Fruit fly (Drosophila melanogaster): ENCODE measurements around the gene kirre.

The kirre gene

dm6 chrX:2790055-2790617, 50.0 kb downstream of the kirre start, which contains the start of gene CG32795 (continued):
- peak; percentile 77 for TF ChIP-seq Sox14 (GFP tag; optimal IDR thresholded peaks at IDR 0.05)
- TF ChIP-seq eg (GFP tag; IDR thresholded peaks at IDR 0.05), result peak; percentile 11; the same call in 1 of the 3 replicates
- peak; percentile 17 for TF ChIP-seq CG10631 (GFP tag; optimal IDR thresholded peaks at IDR 0.05)
- TF ChIP-seq CG6854 (GFP tag; optimal IDR thresholded peaks at IDR 0.05), result no peak

- TF ChIP-seq Hr39 (GFP tag; optimal IDR thresholded peaks at IDR 0.05) (no peak), CG6163 (GFP tag; IDR thresholded peaks at IDR 0.05) (0 out of 3 replicates have a peak, but pooled peaks have one; percentile 6)
Measured at dm6 chrX:2791898-2792297, 51.7 kb downstream of the kirre start.

- no peak for TF ChIP-seq CG11902 (GFP tag; optimal IDR thresholded peaks at IDR 0.05)
- TF ChIP-seq CG6163 (GFP tag; IDR thresholded peaks at IDR 0.05), result no peak
- no peak for TF ChIP-seq fkh (GFP tag; optimal IDR thresholded peaks at IDR 0.05)
- no peak for TF ChIP-seq CG3032 (tag; optimal IDR thresholded peaks at IDR 0.05)
- no peak for TF ChIP-seq CG4318 (GFP tag; optimal IDR thresholded peaks at IDR 0.05)
- TF ChIP-seq CG8119 (GFP tag; IDR thresholded peaks at IDR 0.05), result no peak
Measured at dm6 chrX:2794876-2795275, 54.7 kb downstream of the kirre start.

dm6 chrX:2796345-2797256, 56.4 kb downstream of the kirre start, which contains the start of gene w:
w (minus strand) TSS chrX:2796466.
- no peak for TF ChIP-seq fd85E (GFP tag; optimal IDR thresholded peaks at IDR 0.05)
- no peak for TF ChIP-seq Sox15 (GFP tag; optimal IDR thresholded peaks at IDR 0.05)
- TF ChIP-seq CG6163 (GFP tag; IDR thresholded peaks at IDR 0.05), result 0 out of 3 replicates have a peak, but pooled peaks have one; percentile 16
- TF ChIP-seq lz (GFP tag; optimal IDR thresholded peaks at IDR 0.05), result no peak
- no peak for TF ChIP-seq fkh (GFP tag; optimal IDR thresholded peaks at IDR 0.05)
- TF ChIP-seq achi (GFP tag; optimal IDR thresholded peaks at IDR 0.05), result no peak
- TF ChIP-seq OdsH (GFP tag; optimal IDR thresholded peaks at IDR 0.05), result no peak
- TF ChIP-seq CG16779 (tag; optimal IDR thresholded peaks at IDR 0.05), result no peak
- TF ChIP-seq Eip75B (GFP tag; optimal IDR thresholded peaks at IDR 0.05), result no peak
- no peak for TF ChIP-seq Eip93F (GFP tag; optimal IDR thresholded peaks at IDR 0.05)
- TF ChIP-seq Sox14 (GFP tag; optimal IDR thresholded peaks at IDR 0.05), result no peak
- no peak for TF ChIP-seq Sox102F (GFP tag; optimal IDR thresholded peaks at IDR 0.05)
- no peak for TF ChIP-seq CG4318 (GFP tag; optimal IDR thresholded peaks at IDR 0.05)
- TF ChIP-seq CG1621 (tag; optimal IDR thresholded peaks at IDR 0.05), result no peak
- no peak for TF ChIP-seq Hr4 (GFP tag; optimal IDR thresholded peaks at IDR 0.05)
- TF ChIP-seq CG31627 (GFP tag; optimal IDR thresholded peaks at IDR 0.05), result no peak
- TF ChIP-seq vri (GFP tag; optimal IDR thresholded peaks at IDR 0.05), result no peak
- no peak for TF ChIP-seq CG34406 (GFP tag; optimal IDR thresholded peaks at IDR 0.05)
- TF ChIP-seq CG11294 (GFP tag; IDR thresholded peaks at IDR 0.05), result no peak
- TF ChIP-seq net (GFP tag; optimal IDR thresholded peaks at IDR 0.05), result no peak
- peak; percentile 40 for TF ChIP-seq Ets96B (tag; optimal IDR thresholded peaks at IDR 0.05)
- no peak for TF ChIP-seq CG8632 (GFP tag; optimal IDR thresholded peaks at IDR 0.05)
- TF ChIP-seq CG11902 (GFP tag; optimal IDR thresholded peaks at IDR 0.05), result no peak
- TF ChIP-seq Blimp-1 (GFP tag; optimal IDR thresholded peaks at IDR 0.05), result peak; percentile 9
- no peak for TF ChIP-seq Met (GFP tag; optimal IDR thresholded peaks at IDR 0.05)
- peak; percentile 27 for TF ChIP-seq CG11762 (GFP tag; optimal IDR thresholded peaks at IDR 0.05; ENCODE audit: insufficient read depth)
- TF ChIP-seq spab (GFP tag; optimal IDR thresholded peaks at IDR 0.05), result no peak
- no peak for TF ChIP-seq CG8119 (GFP tag; IDR thresholded peaks at IDR 0.05)
- TF ChIP-seq Hr38 (GFP tag; optimal IDR thresholded peaks at IDR 0.05), result no peak
- TF ChIP-seq CG9139 (GFP tag; optimal IDR thresholded peaks at IDR 0.05), result no peak
- no peak for TF ChIP-seq Ets21C (GFP tag; optimal IDR thresholded peaks at IDR 0.05)
- no peak for TF ChIP-seq Hr39 (GFP tag; optimal IDR thresholded peaks at IDR 0.05)
- no peak for TF ChIP-seq CG7368 (GFP tag; optimal IDR thresholded peaks at IDR 0.05)
- peak; percentile 8 for TF ChIP-seq CG8319 (GFP tag; optimal IDR thresholded peaks at IDR 0.05)
- TF ChIP-seq fd59A (GFP tag; optimal IDR thresholded peaks at IDR 0.05), result no peak
- peak; percentile 80 for TF ChIP-seq svp (GFP tag)
- TF ChIP-seq CG6808 (GFP tag; optimal IDR thresholded peaks at IDR 0.05), result peak; percentile 30
- TF ChIP-seq CG6276 (GFP tag; optimal IDR thresholded peaks at IDR 0.05), result peak; percentile 47
- TF ChIP-seq dac (GFP tag; optimal IDR thresholded peaks at IDR 0.05), result no peak

Measured in whole organism, prepupa.